Fruit fly (Drosophila melanogaster) whole organism, embryonic: ENCODE data around the gene CG6839.

Source experiments
- Abd-B ChIP-seq: fragments of 200-800 bp; sonication (Bioruptor generic); optimal IDR thresholded peaks from 2 replicates; lab custom pipeline; 2018; ENCODE audit warnings: missing biosample characterization, mild to moderate bottlenecking, missing genetic modification characterization, moderate library complexity
- CG11093 ChIP-seq: fragments of 200-800 bp; sonication (Bioruptor generic); IDR thresholded peaks from 3 replicates; pipeline ENCODE4 v1.3.6; 2022; ENCODE audit warnings: missing biosample characterization, missing genetic modification characterization
- CG12104 ChIP-seq: fragments of 200-800 bp; sonication (Bioruptor generic); optimal IDR thresholded peaks from 3 replicates; lab custom pipeline; 2016; ENCODE audit warnings: missing biosample characterization, missing genetic modification characterization
- CG13123 ChIP-seq: fragments of 200-800 bp; sonication (Bioruptor generic); optimal IDR thresholded peaks from 2 replicates; lab custom pipeline; 2016; ENCODE audit warnings: missing biosample characterization, missing genetic modification characterization
- CG14860 ChIP-seq: fragments of 200-800 bp; sonication (Bioruptor generic); IDR thresholded peaks from 3 replicates; pipeline ENCODE4 v1.3.6; 2022; ENCODE audit warnings: missing biosample characterization, missing genetic modification characterization; ENCODE audit not compliant: partially characterized antibody
- CG18599 ChIP-seq: fragments of 200-800 bp; sonication (Bioruptor generic); optimal IDR thresholded peaks from 3 replicates; lab custom pipeline; 2017; ENCODE audit warnings: missing biosample characterization, missing genetic modification characterization, mild to moderate bottlenecking, moderate library complexity, missing genetic modification reagents
- CG2202 ChIP-seq: fragments of 200-800 bp; sonication (Bioruptor generic); optimal IDR thresholded peaks from 2 replicates; lab custom pipeline; 2018; ENCODE audit warnings: missing biosample characterization, mild to moderate bottlenecking, missing genetic modification characterization
- CG32767 ChIP-seq: fragments of 200-800 bp; sonication (Bioruptor generic); IDR thresholded peaks from 2 replicates; pipeline ENCODE4 v1.3.6; 2022; ENCODE audit warnings: missing biosample characterization, missing genetic modification characterization
- CG3726 ChIP-seq: fragments of 200-800 bp; sonication (Bioruptor generic); IDR thresholded peaks from 3 replicates; pipeline ENCODE4, ENCODE4 v1.3.6; 2022; ENCODE audit warnings: missing biosample characterization, missing genetic modification characterization
- CG4820 ChIP-seq: fragments of 200-800 bp; sonication (Bioruptor generic); optimal IDR thresholded peaks from 3 replicates; lab custom pipeline; 2016; ENCODE audit warnings: missing biosample characterization, missing genetic modification characterization
- CG6813 ChIP-seq: fragments of 200-800 bp; sonication (Bioruptor generic); optimal IDR thresholded peaks from 2 replicates; lab custom pipeline; 2017; ENCODE audit warnings: missing biosample characterization, missing genetic modification characterization, mild to moderate bottlenecking, moderate library complexity, missing genetic modification reagents
- CG7271 ChIP-seq: fragments of 200-800 bp; sonication (Bioruptor generic); optimal IDR thresholded peaks from 2 replicates; lab custom pipeline; 2018; ENCODE audit warnings: missing biosample characterization, mild to moderate bottlenecking, missing genetic modification characterization, moderate library complexity
- CG8089 ChIP-seq: fragments of 200-800 bp; sonication (Bioruptor generic); optimal IDR thresholded peaks from 3 replicates; lab custom pipeline; 2016; ENCODE audit warnings: missing biosample characterization, missing genetic modification characterization
- CHES-1-like ChIP-seq: fragments of 200-800 bp; sonication (Bioruptor generic); optimal IDR thresholded peaks from 2 replicates; lab custom pipeline; 2016; ENCODE audit warnings: missing biosample characterization, missing genetic modification characterization
- Deaf1 ChIP-seq: fragments of 200-800 bp; optimal IDR thresholded peaks from 3 replicates; lab custom pipeline; 2019; ENCODE audit warnings: missing biosample characterization, mild to moderate bottlenecking, missing genetic modification characterization, moderate library complexity
- E2f2 ChIP-seq: fragments of 200-800 bp; sonication (Bioruptor generic); IDR thresholded peaks from 2 replicates; pipeline ENCODE4 v1.3.6; 2022; ENCODE audit warnings: missing biosample characterization, missing genetic modification characterization
- Ets65A ChIP-seq: fragments of 200-800 bp; sonication (Bioruptor generic); peaks from one replicate; lab custom pipeline; 2016; ENCODE audit warnings: missing biosample characterization, missing genetic modification characterization
- Gsc ChIP-seq: fragments of 200-800 bp; sonication (Bioruptor generic); IDR thresholded peaks from 2 replicates; pipeline ENCODE4 v1.3.6; 2022; ENCODE audit warnings: missing biosample characterization, missing genetic modification characterization
- H2.0 ChIP-seq: fragments of 200-800 bp; sonication (Bioruptor generic); IDR thresholded peaks from 2 replicates; pipeline ENCODE4 v1.3.6; 2022; ENCODE audit warnings: missing biosample characterization, missing genetic modification characterization
- Hand ChIP-seq: fragments of 200-800 bp; sonication (Bioruptor generic); optimal IDR thresholded peaks from 2 replicates; lab custom pipeline; 2017; ENCODE audit warnings: mild to moderate bottlenecking, missing biosample characterization, missing genetic modification reagents, missing genetic modification characterization
- Hmr ChIP-seq: fragments of 200-800 bp; sonication (Bioruptor generic); optimal IDR thresholded peaks from 3 replicates; lab custom pipeline; 2017; ENCODE audit warnings: mild to moderate bottlenecking, missing biosample characterization, missing genetic modification reagents, missing genetic modification characterization
- Hr3 ChIP-seq: fragments of 200-800 bp; sonication (Bioruptor generic); optimal IDR thresholded peaks from 3 replicates; lab custom pipeline; 2016; ENCODE audit warnings: missing biosample characterization, missing genetic modification characterization
- NK7.1 ChIP-seq: fragments of 200-800 bp; sonication (Bioruptor generic); optimal IDR thresholded peaks from 3 replicates; lab custom pipeline; 2016; ENCODE audit warnings: missing biosample characterization, missing genetic modification characterization
- Opbp ChIP-seq: fragments of 200-800 bp; sonication (Bioruptor generic); IDR thresholded peaks from 3 replicates; pipeline ENCODE4 v1.3.6; 2022; ENCODE audit warnings: missing biosample characterization, missing genetic modification characterization; ENCODE audit not compliant: partially characterized antibody
- Six4 ChIP-seq: fragments of 200-800 bp; sonication (Bioruptor generic); optimal IDR thresholded peaks from 2 replicates; lab custom pipeline; 2016; ENCODE audit warnings: missing biosample characterization, missing genetic modification characterization
- abd-A ChIP-seq: fragments of 200-800 bp; sonication (Bioruptor generic); optimal IDR thresholded peaks from 3 replicates; lab custom pipeline; 2019; ENCODE audit warnings: missing biosample characterization, mild to moderate bottlenecking, missing genetic modification characterization, moderate library complexity
- ac ChIP-seq: fragments of 200-800 bp; sonication (Bioruptor generic); optimal IDR thresholded peaks from 3 replicates; lab custom pipeline; 2017; ENCODE audit warnings: missing biosample characterization, mild to moderate bottlenecking, missing genetic modification characterization
- ase ChIP-seq: fragments of 200-800 bp; sonication (Bioruptor generic); IDR thresholded peaks from 3 replicates; pipeline ENCODE4 v1.3.6; 2022; ENCODE audit warnings: missing biosample characterization, missing genetic modification characterization
- bsh ChIP-seq, 2 experiments: fragments of 200-800 bp; sonication (Bioruptor generic); optimal IDR thresholded peaks; 2 replicates each; lab custom pipeline; 2017 to 2018; ENCODE audit warnings: mild to moderate bottlenecking in 2 of 2, missing biosample characterization in 2 of 2, missing genetic modification characterization in 2 of 2, moderate library complexity in 1 of 2
- cad ChIP-seq: fragments of >200 bp; optimal IDR thresholded peaks from 2 replicates; lab custom pipeline; 2017; ENCODE audit warnings: missing biosample characterization, missing genetic modification characterization
- ci ChIP-seq: fragments of 200-800 bp; sonication (Bioruptor generic); IDR thresholded peaks from 3 replicates; pipeline ENCODE4 v1.3.6; 2022; ENCODE audit warnings: missing biosample characterization, missing genetic modification characterization
- ems ChIP-seq: fragments of 200-800 bp; sonication (Bioruptor generic); optimal IDR thresholded peaks from 3 replicates; lab custom pipeline; 2016; ENCODE audit warnings: missing biosample characterization, missing genetic modification characterization
- eve ChIP-seq, 2 experiments: fragments of >200 bp; optimal IDR thresholded peaks; 2 replicates each; lab custom pipeline; 2017; ENCODE audit warnings: missing biosample characterization in 2 of 2, missing genetic modification characterization in 2 of 2
- exex ChIP-seq: fragments of 200-800 bp; sonication (Bioruptor generic); optimal IDR thresholded peaks from 4 replicates; lab custom pipeline; 2018; ENCODE audit warnings: missing biosample characterization, mild to moderate bottlenecking, missing genetic modification characterization, moderate library complexity
- grn ChIP-seq: fragments of 200-800 bp; sonication (Bioruptor generic); optimal IDR thresholded peaks from 3 replicates; lab custom pipeline; 2017; ENCODE audit warnings: missing biosample characterization, missing genetic modification characterization
- gro ChIP-seq: fragments of 200-800 bp; sonication (Bioruptor generic); optimal IDR thresholded peaks from 2 replicates; lab custom pipeline; 2016; ENCODE audit warnings: missing biosample characterization, missing genetic modification characterization
- gsb-n ChIP-seq: fragments of 200-800 bp; sonication (Bioruptor generic); optimal IDR thresholded peaks from 3 replicates; lab custom pipeline; 2018; ENCODE audit warnings: missing biosample characterization, mild to moderate bottlenecking, missing genetic modification characterization
- hb ChIP-seq: fragments of 200-800 bp; sonication (Bioruptor generic); IDR thresholded peaks from 3 replicates; pipeline ENCODE4 v1.3.6; 2022; ENCODE audit warnings: missing biosample characterization, missing genetic modification characterization; ENCODE audit not compliant: partially characterized antibody
- lab ChIP-seq: fragments of 200-800 bp; sonication (Bioruptor generic); optimal IDR thresholded peaks from 3 replicates; lab custom pipeline; 2017; ENCODE audit warnings: missing biosample characterization, missing genetic modification characterization, mild to moderate bottlenecking, moderate library complexity, missing genetic modification reagents
- lov ChIP-seq, 2 experiments: fragments of 200-800 bp in 1 of 2; fragments of >200 bp in 1 of 2; sonication (Bioruptor generic) in 1 of 2; IDR thresholded peaks in 1 of 2; optimal IDR thresholded peaks in 1 of 2; 2 replicates in 1 of 2; 3 replicates in 1 of 2; pipeline versions ENCODE4 v1.3.6 to Lab custom; 2017 to 2022; ENCODE audit warnings: missing biosample characterization in 1 of 2, missing genetic modification characterization in 1 of 2
- mld ChIP-seq: fragments of 200-800 bp; sonication (Bioruptor generic); IDR thresholded peaks from 3 replicates; pipeline ENCODE4 v1.3.6; 2022; ENCODE audit warnings: missing biosample characterization, missing genetic modification characterization; ENCODE audit not compliant: partially characterized antibody
- org-1 ChIP-seq: fragments of 200-800 bp; sonication (Bioruptor generic); optimal IDR thresholded peaks from 2 replicates; lab custom pipeline; 2017; ENCODE audit warnings: missing biosample characterization, missing genetic modification characterization
- prd ChIP-seq, 3 experiments: fragments of >200 bp in 2 of 3; fragments of 200-800 bp in 1 of 3; sonication (Bioruptor generic) in 1 of 3; optimal IDR thresholded peaks in 2 of 3; IDR thresholded peaks in 1 of 3; 2 replicates in 2 of 3; 3 replicates in 1 of 3; pipeline versions ENCODE4 v1.3.6 to Lab custom; 2017 to 2022; ENCODE audit warnings: missing biosample characterization in 1 of 3, missing genetic modification characterization in 1 of 3
- pum ChIP-seq: fragments of 200-800 bp; sonication (Bioruptor generic); optimal IDR thresholded peaks from 2 replicates; lab custom pipeline; 2016; ENCODE audit warnings: missing biosample characterization, missing genetic modification characterization
- sc ChIP-seq, 3 experiments: fragments of >200 bp in 2 of 3; fragments of 200-800 bp in 1 of 3; sonication (Bioruptor generic) in 1 of 3; optimal IDR thresholded peaks; 2 replicates in 2 of 3; 3 replicates in 1 of 3; lab custom pipeline; 2017; ENCODE audit warnings: mild to moderate bottlenecking in 1 of 3, missing biosample characterization in 1 of 3, missing genetic modification characterization in 1 of 3, missing genetic modification reagents in 1 of 3
- seq ChIP-seq: fragments of 200-800 bp; sonication (Bioruptor generic); IDR thresholded peaks from 2 replicates; pipeline ENCODE4 v1.3.6; 2022; ENCODE audit warnings: missing biosample characterization, missing genetic modification characterization
- unpg ChIP-seq: fragments of 200-800 bp; sonication (Bioruptor generic); optimal IDR thresholded peaks from 3 replicates; lab custom pipeline; 2018; ENCODE audit warnings: missing biosample characterization, mild to moderate bottlenecking, missing genetic modification characterization, moderate library complexity
- vvl ChIP-seq: fragments of 200-800 bp; sonication (Bioruptor generic); IDR thresholded peaks from 2 replicates; pipeline ENCODE4 v1.3.6; 2022; ENCODE audit warnings: missing biosample characterization, missing genetic modification characterization

CG6839 gene

DNA sequence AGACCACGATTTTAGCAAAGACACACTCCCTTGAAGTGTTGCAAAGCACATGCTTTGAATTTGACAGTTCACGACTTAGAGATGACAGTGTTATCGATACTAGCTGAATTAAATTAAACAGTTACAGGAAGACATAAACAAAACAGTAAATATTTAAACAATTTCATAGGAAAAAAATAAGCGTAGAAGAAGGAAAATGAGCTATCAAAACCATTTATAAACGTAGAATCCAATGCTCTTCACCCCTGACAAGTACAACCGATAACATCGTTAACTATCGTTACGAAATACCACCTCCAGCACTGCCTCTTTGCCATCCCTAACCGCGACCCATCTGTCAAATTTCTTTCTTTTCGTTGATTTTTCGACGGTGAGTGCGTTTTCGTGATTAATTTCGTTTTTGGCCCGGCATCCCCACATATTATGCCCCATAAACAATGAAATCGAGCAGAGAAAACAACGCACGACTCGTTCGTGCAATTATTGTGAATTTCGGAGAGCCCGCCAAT lies 18.6 kb upstream of the CG6839 start, which contains the start of gene RpL26 (continued):
- TF ChIP-seq H2.0 (peak; percentile 44), CG14860 (GFP tag; lab: Robert Waterston, UW) (peak; percentile 98), sc (optimal IDR thresholded peaks at IDR 0.05; lab: Kevin White, UChicago) (no peak), sc (GFP tag; optimal IDR thresholded peaks at IDR 0.05; lab: Kevin White, UChicago) (peak; percentile 44), abd-A (tag; lab: Kevin White, UChicago) (no peak), seq (GFP tag; lab: Robert Waterston, UW) (no peak), Gsc (GFP tag; lab: Robert Waterston, UW) (no peak), E2f2 (GFP tag; lab: Robert Waterston, UW) (no peak; the same call in none of the 2 replicates), hb (GFP tag; lab: Robert Waterston, UW) (peak; percentile 97), gsb-n (tag; lab: Kevin White, UChicago) (no peak), CG2202 (tag; lab: Kevin White, UChicago) (peak; percentile 56), Hmr (GFP tag; lab: Kevin White, UChicago) (no peak), cad (GFP tag; lab: Kevin White, UChicago) (no peak), NK7.1 (GFP tag; lab: Kevin White, UChicago) (peak; percentile 62), Ets65A (GFP tag; lab: Kevin White, UChicago) (peak; percentile 98), CG3726 (GFP tag; lab: Robert Waterston, UW) (0 out of 3 replicates have a peak, but pooled peaks have one; percentile 5), CG7271 (tag; lab: Kevin White, UChicago) (peak; percentile 15), Hr3 (GFP tag; lab: Kevin White, UChicago) (peak; percentile 74), CG12104 (peak; percentile 62), bsh (GFP tag; optimal IDR thresholded peaks at IDR 0.05; lab: Kevin White, UChicago) (peak; percentile 29 to 48), CG18599 (GFP tag; lab: Kevin White, UChicago) (no peak), Opbp (GFP tag; lab: Robert Waterston, UW) (peak; percentile 93), grn (GFP tag; lab: Kevin White, UChicago) (peak; percentile 5), CG32767 (GFP tag; lab: Robert Waterston, UW) (peak; percentile 22; the same call in 1 of the 2 replicates), lov (optimal IDR thresholded peaks at IDR 0.05; lab: Kevin White, UChicago) (no peak), lov (GFP tag; IDR thresholded peaks at IDR 0.05; lab: Robert Waterston, UW) (0 out of 3 replicates have a peak, but pooled peaks have one; percentile 21), gro (GFP tag; lab: Kevin White, UChicago) (peak; percentile 77), ac (no peak), Abd-B (GFP tag; lab: Kevin White, UChicago) (peak; percentile 61), exex (tag; lab: Kevin White, UChicago) (peak; percentile 45), Deaf1 (tag; lab: Kevin White, UChicago) (no peak), CG11093 (0 out of 3 replicates have a peak, but pooled peaks have one; percentile 41), CG13123 (GFP tag; lab: Kevin White, UChicago) (peak; percentile 64), CHES-1-like (GFP tag; lab: Kevin White, UChicago) (peak; percentile 82), org-1 (peak; percentile 36), Hand (no peak), eve (GFP tag; optimal IDR thresholded peaks at IDR 0.05; lab: Kevin White, UChicago) (no peak), Six4 (GFP tag; lab: Kevin White, UChicago) (no peak), CG6813 (no peak), lab (GFP tag; lab: Kevin White, UChicago) (no peak), mld (peak; percentile 90), unpg (GFP tag; lab: Kevin White, UChicago) (peak; percentile 51), ems (peak; percentile 64), prd (optimal IDR thresholded peaks at IDR 0.05; lab: Kevin White, UChicago) (no peak), prd (GFP tag; IDR thresholded peaks at IDR 0.05; lab: Robert Waterston, UW) (peak; percentile 82), CG4820 (GFP tag; lab: Kevin White, UChicago) (peak; percentile 37), ase (GFP tag; lab: Robert Waterston, UW) (peak; percentile 54; the same call in 1 of the 3 replicates), ci (peak; percentile 38; the same call in 2 of the 3 replicates), vvl (peak; percentile 74; the same call in 1 of the 2 replicates), CG8089 (GFP tag; lab: Kevin White, UChicago) (peak; percentile 81), pum (GFP tag; lab: Kevin White, UChicago) (peak; percentile 88)
